Fruit fly (Drosophila melanogaster): ENCODE measurements around the gene Inx2.
A peak's percentile ranks its signal among the peaks of the same experiment; 100 is the strongest.

Inx2 gene

DNA sequence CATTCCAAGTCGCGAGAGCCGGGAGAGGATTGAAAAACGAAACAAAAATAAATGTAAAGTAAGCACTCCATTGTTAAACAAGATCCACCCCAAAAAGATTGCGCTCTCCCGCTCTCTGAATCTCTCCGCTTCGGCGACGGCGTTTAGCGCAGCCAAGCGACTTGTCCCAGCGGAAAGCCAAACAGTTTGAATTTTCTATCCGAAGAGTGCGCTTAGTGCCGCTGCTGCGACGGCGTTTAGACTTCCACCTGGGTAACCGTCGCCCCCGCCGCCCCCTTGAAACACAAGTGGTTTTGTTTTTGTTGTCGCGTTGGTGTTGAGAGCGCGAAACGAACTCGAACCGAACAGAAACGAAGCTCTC, at the start of gene Inx2 (continued):
- TF ChIP-seq onecut (GFP tag; IDR thresholded peaks at IDR 0.05) (peak; percentile 32), Drgx (GFP tag; IDR thresholded peaks at IDR 0.05) (peak; percentile 12; the same call in 1 of the 2 replicates), E2f1 (GFP tag; IDR thresholded peaks at IDR 0.05) (no peak), org-1 (GFP tag; optimal IDR thresholded peaks at IDR 0.05) (no peak), CG2889 (GFP tag; IDR thresholded peaks at IDR 0.05) (no peak), CG34422 (GFP tag; IDR thresholded peaks at IDR 0.05) (peak; percentile 71; the same call in 2 of the 3 replicates), CG2712 (tag; optimal IDR thresholded peaks at IDR 0.05) (no peak), Ets97D (GFP tag; optimal IDR thresholded peaks at IDR 0.05) (no peak), pho (GFP tag; optimal IDR thresholded peaks at IDR 0.05) (no peak), Taf1 (GFP tag; IDR thresholded peaks at IDR 0.05) (no peak), CG4730 (GFP tag; IDR thresholded peaks at IDR 0.05) (no peak), CG8089 (GFP tag; optimal IDR thresholded peaks at IDR 0.05) (no peak), CG12769 (tag; optimal IDR thresholded peaks at IDR 0.05) (peak; percentile 83), CG32532 (GFP tag; IDR thresholded peaks at IDR 0.05) (peak; percentile 62; the same call in 1 of the 2 replicates), bcd (GFP tag; optimal IDR thresholded peaks at IDR 0.05) (no peak), CG10654 (GFP tag; optimal IDR thresholded peaks at IDR 0.05) (no peak), ac (GFP tag; optimal IDR thresholded peaks at IDR 0.05) (peak; percentile 18), pb (GFP tag; optimal IDR thresholded peaks at IDR 0.05) (peak; percentile 23), Xrp1 (GFP tag; IDR thresholded peaks at IDR 0.05) (peak; percentile 34; the same call in 1 of the 2 replicates), CTCF (GFP tag; optimal IDR thresholded peaks at IDR 0.05) (no peak), fd102C (GFP tag; optimal IDR thresholded peaks at IDR 0.05) (no peak), tap (tag; optimal IDR thresholded peaks at IDR 0.05) (peak; percentile 41), ttk (GFP tag; IDR thresholded peaks at IDR 0.05) (0 out of 2 replicates have a peak, but pooled peaks have one; percentile 19), dm (GFP tag; optimal IDR thresholded peaks at IDR 0.05) (no peak), Scr (GFP tag; IDR thresholded peaks at IDR 0.05; ENCODE audit: partially characterized antibody) (peak; percentile 26), CG6254 (GFP tag; optimal IDR thresholded peaks at IDR 0.05) (peak; percentile 23), Stat92E (GFP tag; optimal IDR thresholded peaks at IDR 0.05) (peak in 1 of 3 experiments; percentile 47), NC2β (GFP tag; optimal IDR thresholded peaks at IDR 0.05) (no peak), abd-A (tag; optimal IDR thresholded peaks at IDR 0.05) (peak; percentile 18), HmgZ (tag; optimal IDR thresholded peaks at IDR 0.05) (peak; percentile 74), CG31365 (tag; optimal IDR thresholded peaks at IDR 0.05) (peak; percentile 34), CG9609 (GFP tag; optimal IDR thresholded peaks at IDR 0.05) (no peak), dmrt11E (tag; optimal IDR thresholded peaks at IDR 0.05) (no peak), CG17568 (GFP tag; optimal IDR thresholded peaks at IDR 0.05) (no peak), ase (GFP tag; IDR thresholded peaks at IDR 0.05) (no peak), CG9215 (GFP tag; IDR thresholded peaks at IDR 0.05) (no peak), dimm (GFP tag; IDR thresholded peaks at IDR 0.05) (no peak), Lim3 (GFP tag; IDR thresholded peaks at IDR 0.05) (no peak), ara (GFP tag; IDR thresholded peaks at IDR 0.05) (peak; percentile 15; the same call in 1 of the 2 replicates), sim (GFP tag; IDR thresholded peaks at IDR 0.05) (no peak), CG18619 (GFP tag; optimal IDR thresholded peaks at IDR 0.05) (no peak), Poxn (GFP tag; IDR thresholded peaks at IDR 0.05) (no peak), Hr51 (GFP tag; optimal IDR thresholded peaks at IDR 0.05) (peak in 1 of 2 experiments; percentile 26), CG13775 (GFP tag; optimal IDR thresholded peaks at IDR 0.05) (no peak), bowl (GFP tag; IDR thresholded peaks at IDR 0.05) (no peak), CG1233 (GFP tag; optimal IDR thresholded peaks at IDR 0.05) (no peak), NFAT (GFP tag; IDR thresholded peaks at IDR 0.05) (peak; percentile 56; the same call in 1 of the 2 replicates), CG7786 (GFP tag; optimal IDR thresholded peaks at IDR 0.05) (no peak), kni (GFP tag; optimal IDR thresholded peaks at IDR 0.05) (peak; percentile 65), trh (GFP tag; optimal IDR thresholded peaks at IDR 0.05) (no peak), crc (GFP tag; optimal IDR thresholded peaks at IDR 0.05) (no peak), psq (GFP tag; optimal IDR thresholded peaks at IDR 0.05) (no peak)
